Fruit fly (Drosophila melanogaster) whole organism, embryonic: ENCODE measurements around the gene kraken.

Experiments
- CG11085 ChIP-seq: fragments of 200-800 bp; sonication (Bioruptor generic); IDR thresholded peaks from 2 replicates; pipeline ENCODE4 v1.3.6; 2022; ENCODE audit warnings: missing biosample characterization, missing genetic modification characterization
- CG11456 ChIP-seq: fragments of 200-800 bp; sonication (Bioruptor generic); IDR thresholded peaks from 3 replicates; pipeline ENCODE4 v1.3.6; 2022; ENCODE audit warnings: missing biosample characterization, missing genetic modification characterization
- CG12219 ChIP-seq: fragments of 200-800 bp; sonication (Bioruptor generic); optimal IDR thresholded peaks from 3 replicates; lab custom pipeline; 2018; ENCODE audit warnings: missing biosample characterization, mild to moderate bottlenecking, missing genetic modification characterization
- CG13424 ChIP-seq: fragments of 200-800 bp; sonication (Bioruptor generic); optimal IDR thresholded peaks from 2 replicates; lab custom pipeline; 2019; ENCODE audit warnings: missing biosample characterization, mild to moderate bottlenecking, missing genetic modification characterization, moderate library complexity
- CG1603 ChIP-seq: fragments of 200-800 bp; sonication (Bioruptor generic); optimal IDR thresholded peaks from 2 replicates; lab custom pipeline; 2019; ENCODE audit warnings: missing biosample characterization, mild to moderate bottlenecking, missing genetic modification characterization, moderate library complexity
- CG17328 ChIP-seq: fragments of 200-800 bp; sonication (Bioruptor generic); IDR thresholded peaks from 2 replicates; pipeline ENCODE4 v1.3.6; 2022; ENCODE audit warnings: missing biosample characterization, missing genetic modification characterization
- CG17359 ChIP-seq: fragments of 200-800 bp; sonication (Bioruptor generic); optimal IDR thresholded peaks from 3 replicates; lab custom pipeline; 2018; ENCODE audit warnings: missing biosample characterization, mild to moderate bottlenecking, missing genetic modification characterization, moderate library complexity
- CG18764 ChIP-seq: fragments of 200-800 bp; sonication (Bioruptor generic); optimal IDR thresholded peaks from 3 replicates; lab custom pipeline; 2016; ENCODE audit warnings: missing biosample characterization, missing genetic modification characterization
- CG2120 ChIP-seq: fragments of 200-800 bp; sonication (Bioruptor generic); optimal IDR thresholded peaks from 3 replicates; lab custom pipeline; 2016; ENCODE audit warnings: missing biosample characterization, missing genetic modification characterization
- CG31441 ChIP-seq: fragments of 200-800 bp; sonication (Bioruptor generic); IDR thresholded peaks from 2 replicates; pipeline ENCODE4 v1.3.6; 2022; ENCODE audit warnings: missing biosample characterization, missing genetic modification characterization
- CG3847 ChIP-seq: fragments of 200-800 bp; sonication (Bioruptor generic); IDR thresholded peaks from 2 replicates; pipeline ENCODE4 v1.3.6; 2022; ENCODE audit warnings: missing biosample characterization, missing genetic modification characterization
- CG4820 ChIP-seq: fragments of 200-800 bp; sonication (Bioruptor generic); optimal IDR thresholded peaks from 3 replicates; lab custom pipeline; 2016; ENCODE audit warnings: missing biosample characterization, missing genetic modification characterization
- CG6689 ChIP-seq: fragments of 200-800 bp; sonication (Bioruptor generic); IDR thresholded peaks from 2 replicates; pipeline ENCODE4 v1.3.6; 2022; ENCODE audit warnings: missing biosample characterization, missing genetic modification characterization
- CG6765 ChIP-seq: fragments of 200-800 bp; sonication (Bioruptor generic); optimal IDR thresholded peaks from 3 replicates; lab custom pipeline; 2017; ENCODE audit warnings: missing biosample characterization, mild to moderate bottlenecking, missing genetic modification characterization
- CG6813 ChIP-seq: fragments of 200-800 bp; sonication (Bioruptor generic); optimal IDR thresholded peaks from 2 replicates; lab custom pipeline; 2017; ENCODE audit warnings: missing biosample characterization, missing genetic modification characterization, mild to moderate bottlenecking, moderate library complexity, missing genetic modification reagents
- CG9797 ChIP-seq: fragments of 200-800 bp; sonication (Bioruptor generic); optimal IDR thresholded peaks from 3 replicates; lab custom pipeline; 2018; ENCODE audit warnings: missing biosample characterization, mild to moderate bottlenecking, missing genetic modification characterization
- CG9817 ChIP-seq: fragments of 200-800 bp; sonication (Bioruptor generic); optimal IDR thresholded peaks from 2 replicates; lab custom pipeline; 2018; ENCODE audit warnings: missing biosample characterization, mild to moderate bottlenecking, missing genetic modification characterization, moderate library complexity
- CG9876 ChIP-seq: fragments of 200-800 bp; sonication (Bioruptor generic); optimal IDR thresholded peaks from 2 replicates; lab custom pipeline; 2016; ENCODE audit warnings: missing biosample characterization, missing genetic modification characterization
- CG9932 ChIP-seq: fragments of 200-800 bp; sonication (Bioruptor generic); IDR thresholded peaks from 2 replicates; pipeline ENCODE4 v1.3.6; 2022; ENCODE audit warnings: missing biosample characterization, missing genetic modification characterization
- Chrac-16 ChIP-seq: fragments of 200-800 bp; sonication (Bioruptor generic); optimal IDR thresholded peaks from 3 replicates; lab custom pipeline; 2016; ENCODE audit warnings: missing biosample characterization, missing genetic modification characterization
- Dbx ChIP-seq: fragments of 200-800 bp; sonication (Bioruptor generic); IDR thresholded peaks from 3 replicates; pipeline ENCODE4 v1.3.6; 2022; ENCODE audit warnings: missing biosample characterization, missing genetic modification characterization
- Ets65A ChIP-seq: fragments of 200-800 bp; sonication (Bioruptor generic); peaks from one replicate; lab custom pipeline; 2016; ENCODE audit warnings: missing biosample characterization, missing genetic modification characterization
- Hr78 ChIP-seq, 2 experiments: fragments of 200-800 bp in 1 of 2; fragments of >200 bp in 1 of 2; sonication (Bioruptor generic) in 1 of 2; optimal IDR thresholded peaks; 2 replicates each; lab custom pipeline; 2017 to 2019; ENCODE audit warnings: missing biosample characterization in 2 of 2, missing genetic modification characterization in 2 of 2, mild to moderate bottlenecking in 1 of 2, moderate library complexity in 1 of 2
- Lim3 ChIP-seq: fragments of 200-800 bp; sonication (Bioruptor generic); IDR thresholded peaks from 2 replicates; pipeline ENCODE4 v1.3.6; 2022; ENCODE audit warnings: missing biosample characterization, missing genetic modification characterization
- Med ChIP-seq: fragments of 200-800 bp; sonication (Bioruptor generic); peaks from one replicate; lab custom pipeline; 2016; ENCODE audit warnings: missing biosample characterization, missing genetic modification characterization, mild to moderate bottlenecking, inconsistent platforms, moderate library complexity
- Meics ChIP-seq: fragments of 200-800 bp; sonication (Bioruptor generic); optimal IDR thresholded peaks from 2 replicates; lab custom pipeline; 2017; ENCODE audit warnings: missing biosample characterization, mild to moderate bottlenecking, missing genetic modification characterization
- Ptx1 ChIP-seq: fragments of 200-800 bp; sonication (Bioruptor generic); IDR thresholded peaks from 2 replicates; pipeline ENCODE4 v1.3.6; 2022; ENCODE audit warnings: missing biosample characterization, missing genetic modification characterization
- Taf1 ChIP-seq: fragments of 200-800 bp; sonication (Bioruptor generic); IDR thresholded peaks from 2 replicates; pipeline ENCODE4 v1.3.6; 2022; ENCODE audit warnings: missing biosample characterization, missing genetic modification characterization
- Xrp1 ChIP-seq: fragments of 200-800 bp; sonication (Bioruptor generic); IDR thresholded peaks from 2 replicates; pipeline ENCODE4 v1.3.6; 2022; ENCODE audit warnings: missing biosample characterization, missing genetic modification characterization
- al ChIP-seq: fragments of 200-800 bp; sonication (Bioruptor generic); IDR thresholded peaks from 2 replicates; pipeline ENCODE4 v1.3.6; 2022; ENCODE audit warnings: missing biosample characterization, missing genetic modification characterization
- bcd ChIP-seq: fragments of 200-800 bp; sonication (Bioruptor generic); optimal IDR thresholded peaks from 2 replicates; lab custom pipeline; 2017; ENCODE audit warnings: missing biosample characterization, mild to moderate bottlenecking, missing genetic modification characterization
- bsh ChIP-seq, 2 experiments: fragments of 200-800 bp; sonication (Bioruptor generic); optimal IDR thresholded peaks; 2 replicates each; lab custom pipeline; 2017 to 2018; ENCODE audit warnings: mild to moderate bottlenecking in 2 of 2, missing biosample characterization in 2 of 2, missing genetic modification characterization in 2 of 2, moderate library complexity in 1 of 2
- ci ChIP-seq: fragments of 200-800 bp; sonication (Bioruptor generic); IDR thresholded peaks from 3 replicates; pipeline ENCODE4 v1.3.6; 2022; ENCODE audit warnings: missing biosample characterization, missing genetic modification characterization
- crc ChIP-seq: fragments of 200-800 bp; sonication (Bioruptor generic); optimal IDR thresholded peaks from 2 replicates; lab custom pipeline; 2016; ENCODE audit warnings: missing biosample characterization, missing genetic modification characterization
- da ChIP-seq: fragments of 200-800 bp; sonication (Bioruptor generic); optimal IDR thresholded peaks from 2 replicates; lab custom pipeline; 2016; ENCODE audit warnings: missing biosample characterization, missing genetic modification characterization
- danr ChIP-seq: fragments of 200-800 bp; sonication (Bioruptor generic); IDR thresholded peaks from 2 replicates; pipeline ENCODE4 v1.3.6; 2022; ENCODE audit warnings: missing biosample characterization, missing genetic modification characterization
- dmrt99B ChIP-seq: fragments of 200-800 bp; sonication (Bioruptor generic); optimal IDR thresholded peaks from 2 replicates; lab custom pipeline; 2018; ENCODE audit warnings: missing biosample characterization, mild to moderate bottlenecking, missing genetic modification characterization, moderate library complexity
- gsb-n ChIP-seq: fragments of 200-800 bp; sonication (Bioruptor generic); optimal IDR thresholded peaks from 3 replicates; lab custom pipeline; 2018; ENCODE audit warnings: missing biosample characterization, mild to moderate bottlenecking, missing genetic modification characterization
- ham ChIP-seq: fragments of 200-800 bp; sonication (Bioruptor generic); IDR thresholded peaks from 2 replicates; pipeline ENCODE4 v1.3.6; 2022; ENCODE audit warnings: missing biosample characterization, missing genetic modification characterization
- ken ChIP-seq: fragments of 200-800 bp; sonication (Bioruptor generic); IDR thresholded peaks from 3 replicates; pipeline ENCODE4 v1.3.6; 2022; ENCODE audit warnings: missing biosample characterization, missing genetic modification characterization
- kni ChIP-seq: fragments of 200-800 bp; sonication (Bioruptor generic); optimal IDR thresholded peaks from 3 replicates; lab custom pipeline; 2017; ENCODE audit warnings: mild to moderate bottlenecking, missing biosample characterization, missing genetic modification reagents, missing genetic modification characterization
- pan ChIP-seq, 4 experiments: fragments of >200 bp in 3 of 4; fragments of 200-800 bp in 1 of 4; sonication (Bioruptor generic) in 1 of 4; optimal IDR thresholded peaks in 3 of 4; IDR thresholded peaks in 1 of 4; 2 replicates each; pipeline versions ENCODE4 v1.3.6 to Lab custom; 2017 to 2022; ENCODE audit warnings: missing biosample characterization in 2 of 4, missing genetic modification characterization in 2 of 4, mixed read lengths in 1 of 4
- pzg ChIP-seq: fragments of 200-800 bp; sonication (Bioruptor generic); optimal IDR thresholded peaks from 3 replicates; lab custom pipeline; 2018; ENCODE audit warnings: missing biosample characterization, mild to moderate bottlenecking, missing genetic modification characterization, moderate library complexity
- rib ChIP-seq: fragments of 200-800 bp; sonication (Bioruptor generic); IDR thresholded peaks from 2 replicates; pipeline ENCODE4 v1.3.6; 2022; ENCODE audit warnings: missing biosample characterization, missing genetic modification characterization
- stc ChIP-seq: fragments of 200-800 bp; sonication (Bioruptor generic); IDR thresholded peaks from 2 replicates; pipeline ENCODE4 v1.3.6; 2022; ENCODE audit warnings: missing biosample characterization, missing genetic modification characterization
- tgo ChIP-seq: fragments of 200-800 bp; sonication (Bioruptor generic); IDR thresholded peaks from 3 replicates; pipeline ENCODE4 v1.3.6; 2022; ENCODE audit warnings: missing biosample characterization, missing genetic modification characterization
- tin ChIP-seq: fragments of 200-800 bp; sonication (Bioruptor generic); optimal IDR thresholded peaks from 3 replicates; lab custom pipeline; 2016; ENCODE audit warnings: missing biosample characterization, missing genetic modification characterization
- z ChIP-seq: fragments of 200-800 bp; sonication (Bioruptor generic); IDR thresholded peaks from 3 replicates; pipeline ENCODE4 v1.3.6; 2022; ENCODE audit warnings: missing biosample characterization, missing genetic modification characterization
- zf30C ChIP-seq: fragments of 200-800 bp; sonication (Bioruptor generic); optimal IDR thresholded peaks from 3 replicates; lab custom pipeline; 2018; ENCODE audit warnings: missing biosample characterization, mild to moderate bottlenecking, missing genetic modification characterization
- zfh1 ChIP-seq: fragments of 200-800 bp; sonication (Bioruptor generic); IDR thresholded peaks from 3 replicates; pipeline ENCODE4 v1.3.6; 2022; ENCODE audit warnings: missing biosample characterization, missing genetic modification characterization

Gene kraken

dm6 chr2L:897124-897523 is 44.6 kb downstream of the kraken start (continued):
- TF ChIP-seq Meics (GFP tag; lab: Kevin White, UChicago) (peak; percentile 32), tin (peak; percentile 13), zf30C (no peak), CG6765 (no peak), CG4820 (GFP tag; lab: Kevin White, UChicago) (no peak), CG1603 (tag; lab: Kevin White, UChicago) (peak; percentile 44), z (GFP tag; lab: Robert Waterston, UW) (no peak), CG11456 (GFP tag; lab: Robert Waterston, UW) (no peak), Med (GFP tag; lab: Kevin White, UChicago) (peak; percentile 76), ham (no peak), CG3847 (GFP tag; lab: Robert Waterston, UW) (no peak), Taf1 (peak; percentile 25; the same call in 1 of the 2 replicates), tgo (GFP tag; lab: Robert Waterston, UW) (peak; percentile 26; the same call in 1 of the 3 replicates), crc (no peak), kni (GFP tag; lab: Kevin White, UChicago) (no peak), CG9797 (GFP tag; lab: Kevin White, UChicago) (no peak), Chrac-16 (no peak), CG31441 (GFP tag; lab: Robert Waterston, UW) (0 out of 2 replicates have a peak, but pooled peaks have one; percentile 13), CG17359 (tag; lab: Kevin White, UChicago) (peak; percentile 2), CG12219 (GFP tag; lab: Kevin White, UChicago) (no peak), danr (GFP tag; lab: Robert Waterston, UW) (no peak), ci (0 out of 3 replicates have a peak, but pooled peaks have one; percentile 43), CG17328 (GFP tag; lab: Robert Waterston, UW) (0 out of 2 replicates have a peak, but pooled peaks have one; percentile 24), ken (GFP tag; lab: Robert Waterston, UW) (0 out of 3 replicates have a peak, but pooled peaks have one; percentile 30), rib (GFP tag; lab: Robert Waterston, UW) (no peak), dmrt99B (tag; lab: Kevin White, UChicago) (peak; percentile 23), CG2120 (peak; percentile 42), CG18764 (GFP tag; lab: Kevin White, UChicago) (no peak), CG6813 (GFP tag; lab: Kevin White, UChicago) (peak; percentile 26), Hr78 (GFP tag; optimal IDR thresholded peaks at IDR 0.05; lab: Kevin White, UChicago) (no peak), Ptx1 (GFP tag; lab: Robert Waterston, UW) (peak; percentile 38; the same call in 1 of the 2 replicates), CG9932 (GFP tag; lab: Robert Waterston, UW) (peak; percentile 28; the same call in 1 of the 2 replicates), gsb-n (tag; lab: Kevin White, UChicago) (no peak), CG11085 (peak; percentile 13; the same call in 1 of the 2 replicates), Ets65A (GFP tag; lab: Kevin White, UChicago) (no peak), bsh (GFP tag; optimal IDR thresholded peaks at IDR 0.05; lab: Kevin White, UChicago) (peak in 1 of 2 experiments; percentile 29), da (GFP tag; lab: Kevin White, UChicago) (no peak), pzg (GFP tag; lab: Kevin White, UChicago) (no peak), Xrp1 (0 out of 2 replicates have a peak, but pooled peaks have one; percentile 15), pan (optimal IDR thresholded peaks at IDR 0.05; lab: Kevin White, UChicago) (no peak), pan (GFP tag; optimal IDR thresholded peaks at IDR 0.05 in 1 of 2, IDR thresholded peaks at IDR 0.05 in 1 of 2) (peak in 1 of 2 experiments; percentile 65), CG6689 (GFP tag; lab: Robert Waterston, UW) (peak; percentile 22; the same call in 1 of the 2 replicates), Dbx (GFP tag; lab: Robert Waterston, UW) (0 out of 3 replicates have a peak, but pooled peaks have one; percentile 43), Lim3 (GFP tag; lab: Robert Waterston, UW) (no peak), bcd (GFP tag; lab: Kevin White, UChicago) (no peak), CG9876 (GFP tag; lab: Kevin White, UChicago) (no peak), al (GFP tag; lab: Robert Waterston, UW) (no peak), stc (GFP tag; lab: Robert Waterston, UW) (0 out of 2 replicates have a peak, but pooled peaks have one; percentile 10), zfh1 (GFP tag; lab: Robert Waterston, UW) (peak; percentile 30; the same call in 1 of the 3 replicates), CG9817 (tag; lab: Kevin White, UChicago) (peak; percentile 10), CG13424 (tag; lab: Kevin White, UChicago) (peak; percentile 15)
